Fruit fly (Drosophila melanogaster) whole organism, embryonic: ENCODE measurements around the gene Mst85C.

Source experiments
- Atf6 ChIP-seq: fragments of 200-800 bp; sonication (Bioruptor generic); IDR thresholded peaks from 2 replicates; pipeline ENCODE4 v1.3.6; 2022; ENCODE audit warnings: missing biosample characterization, missing genetic modification characterization
- B-H2 ChIP-seq: fragments of 200-800 bp; sonication (Bioruptor generic); optimal IDR thresholded peaks from 2 replicates; lab custom pipeline; 2018; ENCODE audit warnings: missing biosample characterization, mild to moderate bottlenecking, missing genetic modification characterization
- BEAF-32 ChIP-seq: fragments of 200-800 bp; sonication (Bioruptor generic); optimal IDR thresholded peaks from 3 replicates; lab custom pipeline; 2017; ENCODE audit warnings: missing biosample characterization, missing genetic modification characterization, mild to moderate bottlenecking, moderate library complexity, missing genetic modification reagents
- CG10147 ChIP-seq: fragments of 200-800 bp; sonication (Bioruptor generic); optimal IDR thresholded peaks from 2 replicates; lab custom pipeline; 2019; ENCODE audit warnings: missing biosample characterization, mild to moderate bottlenecking, missing genetic modification characterization, moderate library complexity
- CG10462 ChIP-seq: fragments of 200-800 bp; sonication (Bioruptor generic); optimal IDR thresholded peaks from 2 replicates; lab custom pipeline; 2016; ENCODE audit warnings: missing biosample characterization, missing genetic modification characterization
- CG10979 ChIP-seq: fragments of 200-800 bp; sonication (Bioruptor generic); optimal IDR thresholded peaks from 2 replicates; lab custom pipeline; 2018; ENCODE audit warnings: missing biosample characterization, mild to moderate bottlenecking, missing genetic modification characterization, moderate library complexity
- CG11085 ChIP-seq: fragments of 200-800 bp; sonication (Bioruptor generic); IDR thresholded peaks from 2 replicates; pipeline ENCODE4 v1.3.6; 2022; ENCODE audit warnings: missing biosample characterization, missing genetic modification characterization
- CG11723 ChIP-seq: fragments of 200-800 bp; sonication (Bioruptor generic); optimal IDR thresholded peaks from 2 replicates; lab custom pipeline; 2017; ENCODE audit warnings: missing biosample characterization, mild to moderate bottlenecking, missing genetic modification characterization
- CG12104 ChIP-seq: fragments of 200-800 bp; sonication (Bioruptor generic); optimal IDR thresholded peaks from 3 replicates; lab custom pipeline; 2016; ENCODE audit warnings: missing biosample characterization, missing genetic modification characterization
- CG12769 ChIP-seq: fragments of 200-800 bp; sonication (Bioruptor generic); optimal IDR thresholded peaks from 2 replicates; lab custom pipeline; 2019; ENCODE audit warnings: missing biosample characterization, mild to moderate bottlenecking, missing genetic modification characterization, moderate library complexity
- CG13894 ChIP-seq: fragments of 200-800 bp; sonication (Bioruptor generic); optimal IDR thresholded peaks from 3 replicates; lab custom pipeline; 2018; ENCODE audit warnings: missing biosample characterization, mild to moderate bottlenecking, missing genetic modification characterization, moderate library complexity
- CG15073 ChIP-seq: fragments of 200-800 bp; sonication (Bioruptor generic); optimal IDR thresholded peaks from 2 replicates; lab custom pipeline; 2016; ENCODE audit warnings: missing biosample characterization, missing genetic modification characterization
- CG16779 ChIP-seq: fragments of 200-800 bp; sonication (Bioruptor generic); IDR thresholded peaks from 2 replicates; pipeline ENCODE4 v1.3.6; 2022; ENCODE audit warnings: missing biosample characterization, missing genetic modification characterization
- CG17612 ChIP-seq: fragments of 200-800 bp; sonication (Bioruptor generic); IDR thresholded peaks from 2 replicates; pipeline ENCODE4 v1.3.6; 2022; ENCODE audit warnings: missing biosample characterization, missing genetic modification characterization
- CG17829 ChIP-seq: fragments of 200-800 bp; optimal IDR thresholded peaks from 2 replicates; lab custom pipeline; 2019; ENCODE audit warnings: missing biosample characterization, mild to moderate bottlenecking, missing genetic modification characterization, moderate library complexity
- CG18619 ChIP-seq: fragments of 200-800 bp; sonication (Bioruptor generic); optimal IDR thresholded peaks from 3 replicates; lab custom pipeline; 2017; ENCODE audit warnings: missing biosample characterization, mild to moderate bottlenecking, missing genetic modification characterization
- CG18764 ChIP-seq: fragments of 200-800 bp; sonication (Bioruptor generic); optimal IDR thresholded peaks from 3 replicates; lab custom pipeline; 2016; ENCODE audit warnings: missing biosample characterization, missing genetic modification characterization
- CG3065 ChIP-seq: fragments of 200-800 bp; sonication (Bioruptor generic); optimal IDR thresholded peaks from 2 replicates; lab custom pipeline; 2016; ENCODE audit warnings: missing biosample characterization, missing genetic modification characterization
- CG6254 ChIP-seq: fragments of 200-800 bp; sonication (Bioruptor generic); optimal IDR thresholded peaks from 3 replicates; lab custom pipeline; 2017; ENCODE audit warnings: mild to moderate bottlenecking, missing biosample characterization, missing genetic modification reagents, missing genetic modification characterization
- CG6854 ChIP-seq: fragments of 200-800 bp; sonication (Bioruptor generic); optimal IDR thresholded peaks from 3 replicates; lab custom pipeline; 2017; ENCODE audit warnings: missing biosample characterization, mild to moderate bottlenecking, missing genetic modification characterization
- CG7372 ChIP-seq: fragments of 200-800 bp; sonication (Bioruptor generic); IDR thresholded peaks from 2 replicates; pipeline ENCODE4 v1.3.6; 2022; ENCODE audit warnings: missing biosample characterization, missing genetic modification characterization
- CG9609 ChIP-seq: fragments of 200-800 bp; sonication (Bioruptor generic); optimal IDR thresholded peaks from 3 replicates; lab custom pipeline; 2016; ENCODE audit warnings: missing biosample characterization, missing genetic modification characterization
- CG9876 ChIP-seq: fragments of 200-800 bp; sonication (Bioruptor generic); optimal IDR thresholded peaks from 2 replicates; lab custom pipeline; 2016; ENCODE audit warnings: missing biosample characterization, missing genetic modification characterization
- Dad ChIP-seq: fragments of 200-800 bp; sonication (Bioruptor generic); optimal IDR thresholded peaks from 3 replicates; lab custom pipeline; 2016; ENCODE audit warnings: missing biosample characterization, missing genetic modification characterization
- Dip3 ChIP-seq: fragments of 200-800 bp; sonication (Bioruptor generic); optimal IDR thresholded peaks from 3 replicates; lab custom pipeline; 2016; ENCODE audit warnings: missing biosample characterization, missing genetic modification characterization
- Doc2 ChIP-seq: fragments of 200-800 bp; sonication (Bioruptor generic); IDR thresholded peaks from 2 replicates; pipeline ENCODE4 v1.3.6; 2022; ENCODE audit warnings: missing biosample characterization, missing genetic modification characterization
- Dref ChIP-seq: fragments of 200-800 bp; sonication (Bioruptor generic); IDR thresholded peaks from 2 replicates; pipeline ENCODE4 v1.3.6; 2022; ENCODE audit warnings: missing biosample characterization, missing genetic modification characterization
- Hr39 ChIP-seq: fragments of >200 bp; optimal IDR thresholded peaks from 2 replicates; lab custom pipeline; 2017
- Mad ChIP-seq: fragments of 200-800 bp; sonication (Bioruptor generic); optimal IDR thresholded peaks from 2 replicates; lab custom pipeline; 2016; ENCODE audit warnings: missing biosample characterization, missing genetic modification characterization
- NC2β ChIP-seq: fragments of 200-800 bp; sonication (Bioruptor generic); optimal IDR thresholded peaks from 2 replicates; lab custom pipeline; 2016; ENCODE audit warnings: missing biosample characterization, missing genetic modification characterization
- Oli ChIP-seq: fragments of 200-800 bp; sonication (Bioruptor generic); optimal IDR thresholded peaks from 2 replicates; lab custom pipeline; 2018; ENCODE audit warnings: missing biosample characterization, mild to moderate bottlenecking, missing genetic modification characterization, moderate library complexity
- Opbp ChIP-seq: fragments of 200-800 bp; sonication (Bioruptor generic); IDR thresholded peaks from 3 replicates; pipeline ENCODE4 v1.3.6; 2022; ENCODE audit warnings: missing biosample characterization, missing genetic modification characterization; ENCODE audit not compliant: partially characterized antibody
- Rfx ChIP-seq: fragments of 200-800 bp; sonication (Bioruptor generic); IDR thresholded peaks from 2 replicates; pipeline ENCODE4 v1.3.6; 2022; ENCODE audit warnings: missing biosample characterization, missing genetic modification characterization
- Side ChIP-seq: fragments of 200-800 bp; sonication (Bioruptor generic); optimal IDR thresholded peaks from 2 replicates; lab custom pipeline; 2016; ENCODE audit warnings: missing biosample characterization, missing genetic modification characterization
- Sox100B ChIP-seq: fragments of 200-800 bp; sonication (Bioruptor generic); optimal IDR thresholded peaks from 3 replicates; lab custom pipeline; 2018; ENCODE audit warnings: missing biosample characterization, mild to moderate bottlenecking, missing genetic modification characterization
- ap ChIP-seq: fragments of 200-800 bp; sonication (Bioruptor generic); IDR thresholded peaks from 2 replicates; pipeline ENCODE4 v1.3.6; 2022; ENCODE audit warnings: missing biosample characterization, missing genetic modification characterization
- bab2 ChIP-seq: fragments of 200-800 bp; sonication (Bioruptor generic); optimal IDR thresholded peaks from 2 replicates; lab custom pipeline; 2016; ENCODE audit warnings: missing biosample characterization, missing genetic modification characterization
- bsh ChIP-seq, 2 experiments: fragments of 200-800 bp; sonication (Bioruptor generic); optimal IDR thresholded peaks; 2 replicates each; lab custom pipeline; 2017 to 2018; ENCODE audit warnings: mild to moderate bottlenecking in 2 of 2, missing biosample characterization in 2 of 2, missing genetic modification characterization in 2 of 2, moderate library complexity in 1 of 2
- chm ChIP-seq: fragments of 200-800 bp; sonication (Bioruptor generic); IDR thresholded peaks from 2 replicates; pipeline ENCODE4 v1.3.6; 2022; ENCODE audit warnings: missing biosample characterization, missing genetic modification characterization
- dpn ChIP-seq, 2 experiments: fragments of 200-800 bp; sonication (Bioruptor generic); optimal IDR thresholded peaks; 3 replicates each; lab custom pipeline; 2016; ENCODE audit warnings: missing biosample characterization in 2 of 2, missing genetic modification characterization in 2 of 2
- esg ChIP-seq: fragments of 200-800 bp; sonication (Bioruptor generic); conservative IDR thresholded peaks from 2 replicates; pipeline ENCODE4 v1.3.6; 2022; ENCODE audit warnings: missing biosample characterization, missing genetic modification characterization
- ftz-f1 ChIP-seq: fragments of 200-800 bp; sonication (Bioruptor generic); optimal IDR thresholded peaks from 2 replicates; lab custom pipeline; 2016; ENCODE audit warnings: missing biosample characterization, missing genetic modification characterization
- hbn ChIP-seq: fragments of 200-800 bp; sonication (Bioruptor generic); IDR thresholded peaks from 2 replicates; pipeline ENCODE4 v1.3.6; 2022; ENCODE audit warnings: missing biosample characterization, missing genetic modification characterization; ENCODE audit not compliant: partially characterized antibody
- her ChIP-seq: fragments of 200-800 bp; sonication (Bioruptor generic); optimal IDR thresholded peaks from 2 replicates; lab custom pipeline; 2016; ENCODE audit warnings: missing biosample characterization, missing genetic modification characterization
- kni ChIP-seq: fragments of 200-800 bp; sonication (Bioruptor generic); optimal IDR thresholded peaks from 3 replicates; lab custom pipeline; 2017; ENCODE audit warnings: mild to moderate bottlenecking, missing biosample characterization, missing genetic modification reagents, missing genetic modification characterization
- mam ChIP-seq: fragments of 200-800 bp; sonication (Bioruptor generic); optimal IDR thresholded peaks from 3 replicates; lab custom pipeline; 2016; ENCODE audit warnings: missing biosample characterization, missing genetic modification characterization
- nerfin-1 ChIP-seq: fragments of 200-800 bp; sonication (Bioruptor generic); optimal IDR thresholded peaks from 3 replicates; lab custom pipeline; 2019; ENCODE audit warnings: missing biosample characterization, mild to moderate bottlenecking, missing genetic modification characterization, moderate library complexity
- pan ChIP-seq, 4 experiments: fragments of >200 bp in 3 of 4; fragments of 200-800 bp in 1 of 4; sonication (Bioruptor generic) in 1 of 4; optimal IDR thresholded peaks in 3 of 4; IDR thresholded peaks in 1 of 4; 2 replicates each; pipeline versions ENCODE4 v1.3.6 to Lab custom; 2017 to 2022; ENCODE audit warnings: missing biosample characterization in 2 of 4, missing genetic modification characterization in 2 of 4, mixed read lengths in 1 of 4
- pfk ChIP-seq: fragments of 200-800 bp; sonication (Bioruptor generic); optimal IDR thresholded peaks from 2 replicates; lab custom pipeline; 2018; ENCODE audit warnings: missing biosample characterization, mild to moderate bottlenecking, missing genetic modification characterization, moderate library complexity
- unpg ChIP-seq: fragments of 200-800 bp; sonication (Bioruptor generic); optimal IDR thresholded peaks from 3 replicates; lab custom pipeline; 2018; ENCODE audit warnings: missing biosample characterization, mild to moderate bottlenecking, missing genetic modification characterization, moderate library complexity
- usp ChIP-seq: fragments of >200 bp; optimal IDR thresholded peaks from 2 replicates; lab custom pipeline; 2017; ENCODE audit warnings: missing biosample characterization, missing genetic modification characterization

Gene Mst85C

dm6 chr3R:9053021-9053420 lies 4.6 kb downstream of the Mst85C start (continued):
- no peak for TF ChIP-seq CG3065 (GFP tag; lab: Kevin White, UChicago)
- no peak for TF ChIP-seq CG16779 (GFP tag; lab: Robert Waterston, UW)
- peak; percentile 91 for TF ChIP-seq CG12769 (tag; lab: Kevin White, UChicago)
- peak; percentile 61 for TF ChIP-seq CG17829 (tag; lab: Kevin White, UChicago)
- TF ChIP-seq CG11085 (GFP tag; lab: Robert Waterston, UW): no peak
- no peak for TF ChIP-seq Oli (tag; lab: Kevin White, UChicago)
- TF ChIP-seq CG18619 (GFP tag; lab: Kevin White, UChicago): peak; percentile 12
- no peak for TF ChIP-seq CG10979
- TF ChIP-seq Dip3 (GFP tag; lab: Kevin White, UChicago): peak; percentile 66
- no peak for TF ChIP-seq pan (optimal IDR thresholded peaks at IDR 0.05; lab: Kevin White, UChicago)
- TF ChIP-seq pan (GFP tag; optimal IDR thresholded peaks at IDR 0.05 in 1 of 2, IDR thresholded peaks at IDR 0.05 in 1 of 2): no peak
- no peak for TF ChIP-seq Opbp (GFP tag; lab: Robert Waterston, UW)
- TF ChIP-seq unpg (GFP tag; lab: Kevin White, UChicago): peak; percentile 34
- TF ChIP-seq mam (GFP tag; lab: Kevin White, UChicago): peak; percentile 74
- TF ChIP-seq Mad: peak; percentile 59
- no peak for TF ChIP-seq Hr39 (lab: Kevin White, UChicago)
- no peak for TF ChIP-seq CG12104 (GFP tag; lab: Kevin White, UChicago)
- TF ChIP-seq CG6254 (GFP tag; lab: Kevin White, UChicago): peak; percentile 17
- peak; percentile 84 for TF ChIP-seq ftz-f1 (GFP tag; lab: Kevin White, UChicago)
- TF ChIP-seq Atf6 (GFP tag; lab: Robert Waterston, UW): no peak
- TF ChIP-seq CG7372 (GFP tag; lab: Robert Waterston, UW): no peak
- TF ChIP-seq esg (GFP tag; lab: Robert Waterston, UW): no peak
- no peak for TF ChIP-seq chm (GFP tag; lab: Robert Waterston, UW)
- TF ChIP-seq CG18764 (GFP tag; lab: Kevin White, UChicago): no peak
- TF ChIP-seq Dref (GFP tag; lab: Robert Waterston, UW): no peak
- TF ChIP-seq hbn (GFP tag; lab: Robert Waterston, UW): no peak
- peak; percentile 71 for TF ChIP-seq CG6854 (GFP tag; lab: Kevin White, UChicago)
- TF ChIP-seq BEAF-32 (GFP tag; lab: Kevin White, UChicago): no peak
- TF ChIP-seq CG9876 (GFP tag; lab: Kevin White, UChicago): no peak
- peak; percentile 54 for TF ChIP-seq CG9609 (GFP tag; lab: Kevin White, UChicago)
- TF ChIP-seq Doc2 (GFP tag; lab: Robert Waterston, UW): no peak
- TF ChIP-seq Dad (GFP tag; lab: Kevin White, UChicago): peak; percentile 28
- TF ChIP-seq nerfin-1 (tag; lab: Kevin White, UChicago): no peak
- no peak for TF ChIP-seq usp (GFP tag; lab: Kevin White, UChicago)
- peak; percentile 71 for TF ChIP-seq Side (GFP tag; lab: Kevin White, UChicago)
- TF ChIP-seq CG11723: peak; percentile 29
- no peak for TF ChIP-seq Rfx
- peak; percentile 53 for TF ChIP-seq pfk
- TF ChIP-seq her (GFP tag; lab: Kevin White, UChicago): peak; percentile 85
- peak; percentile 55 to 69 for TF ChIP-seq dpn (GFP tag; optimal IDR thresholded peaks at IDR 0.05; lab: Kevin White, UChicago)
- TF ChIP-seq CG13894 (tag; lab: Kevin White, UChicago): peak; percentile 82
- TF ChIP-seq CG15073 (GFP tag; lab: Kevin White, UChicago): no peak
- peak; percentile 21 for TF ChIP-seq CG10147 (GFP tag; lab: Kevin White, UChicago)
- TF ChIP-seq B-H2 (GFP tag; lab: Kevin White, UChicago): peak; percentile 6
- no peak for TF ChIP-seq Sox100B (GFP tag; lab: Kevin White, UChicago)
- TF ChIP-seq CG17612 (GFP tag; lab: Robert Waterston, UW): no peak
- TF ChIP-seq kni (GFP tag; lab: Kevin White, UChicago): peak; percentile 83
- TF ChIP-seq ap (GFP tag; lab: Robert Waterston, UW): no peak
- TF ChIP-seq bab2: peak; percentile 19
- peak; percentile 39 for TF ChIP-seq NC2β (GFP tag; lab: Kevin White, UChicago)
- peak; percentile 51 to 66 for TF ChIP-seq bsh (GFP tag; optimal IDR thresholded peaks at IDR 0.05; lab: Kevin White, UChicago)
- no peak for TF ChIP-seq CG10462 (GFP tag; lab: Kevin White, UChicago)
